Worm (Caenorhabditis elegans) whole organism, L3 larva: ENCODE measurements around the gene bath-20.
"Not testable (repeated sequence)": the region's sequence is repeated elsewhere in the genome, so short reads cannot be mapped to it uniquely, and the experiment has no call there.

ENCODE experiments used
- aly-2 ChIP-seq: fragments of 150-350 bp; optimal IDR thresholded peaks from 2 replicates; lab custom pipeline; 2014; ENCODE audit warnings: missing biosample characterization, missing genetic modification characterization
- ceh-82 ChIP-seq: fragments of 150-350 bp; optimal IDR thresholded peaks from 2 replicates; lab custom pipeline; 2014; ENCODE audit warnings: missing biosample characterization, missing genetic modification characterization
- ceh-9 ChIP-seq: sonication (generic microtip); optimal IDR thresholded peaks from 2 replicates; lab custom pipeline; 2018; ENCODE audit warnings: missing biosample characterization, missing genetic modification characterization
- fos-1 ChIP-seq: fragments of 150-350 bp; optimal IDR thresholded peaks from 2 replicates; lab custom pipeline; 2014; ENCODE audit warnings: missing biosample characterization, missing genetic modification characterization
- nhr-12 ChIP-seq: fragments of 150-350 bp; optimal IDR thresholded peaks from 2 replicates; lab custom pipeline; 2014; ENCODE audit warnings: missing biosample characterization, missing genetic modification characterization
- nhr-43 ChIP-seq: sonication (generic microtip); optimal IDR thresholded peaks from 2 replicates; lab custom pipeline; 2016; ENCODE audit warnings: mild to moderate bottlenecking, missing genetic modification characterization, missing compliant biosample characterization; ENCODE audit not compliant: poor library complexity, severe bottlenecking
- pqm-1 ChIP-seq: fragments of 150-350 bp; optimal IDR thresholded peaks from 2 replicates; lab custom pipeline; 2017; ENCODE audit warnings: missing biosample characterization, missing genetic modification characterization, inconsistent platforms
- snpc-4 ChIP-seq: fragments of 150-350 bp; optimal IDR thresholded peaks from 2 replicates; lab custom pipeline; 2014; ENCODE audit warnings: missing biosample characterization, missing genetic modification characterization
- unc-62 ChIP-seq: fragments of 150-350 bp; sonication (generic microtip); optimal IDR thresholded peaks from 4 replicates; lab custom pipeline; 2014; ENCODE audit warnings: missing biosample characterization, missing genetic modification reagents, missing genetic modification characterization
- zag-1 ChIP-seq: fragments of 150-350 bp; optimal IDR thresholded peaks from 2 replicates; lab custom pipeline; 2014; ENCODE audit warnings: missing biosample characterization, missing genetic modification characterization

- TF ChIP-seq aly-2 (tag; lab: Kevin White, UChicago); nhr-12 (tag; lab: Kevin White, UChicago); fos-1 (tag; lab: Kevin White, UChicago); ceh-9 (tag; lab: Kevin White, UChicago); nhr-43 (tag; lab: Kevin White, UChicago); unc-62 (GFP tag; lab: Kevin White, UChicago); ceh-82 (tag; lab: Kevin White, UChicago); snpc-4; pqm-1 (tag; lab: Kevin White, UChicago); zag-1 (tag; lab: Kevin White, UChicago): not testable (repeated sequence)
These were observed 25.2 kb upstream of the bath-20 start, which contains the start of gene F07E5.12 for ce11 chrII:2067451-2068021.
